Fruit fly (Drosophila melanogaster): ENCODE data around the gene CG7031.
A peak's percentile ranks its signal among the peaks of the same experiment; 100 is the strongest.

Gene CG7031

DNA sequence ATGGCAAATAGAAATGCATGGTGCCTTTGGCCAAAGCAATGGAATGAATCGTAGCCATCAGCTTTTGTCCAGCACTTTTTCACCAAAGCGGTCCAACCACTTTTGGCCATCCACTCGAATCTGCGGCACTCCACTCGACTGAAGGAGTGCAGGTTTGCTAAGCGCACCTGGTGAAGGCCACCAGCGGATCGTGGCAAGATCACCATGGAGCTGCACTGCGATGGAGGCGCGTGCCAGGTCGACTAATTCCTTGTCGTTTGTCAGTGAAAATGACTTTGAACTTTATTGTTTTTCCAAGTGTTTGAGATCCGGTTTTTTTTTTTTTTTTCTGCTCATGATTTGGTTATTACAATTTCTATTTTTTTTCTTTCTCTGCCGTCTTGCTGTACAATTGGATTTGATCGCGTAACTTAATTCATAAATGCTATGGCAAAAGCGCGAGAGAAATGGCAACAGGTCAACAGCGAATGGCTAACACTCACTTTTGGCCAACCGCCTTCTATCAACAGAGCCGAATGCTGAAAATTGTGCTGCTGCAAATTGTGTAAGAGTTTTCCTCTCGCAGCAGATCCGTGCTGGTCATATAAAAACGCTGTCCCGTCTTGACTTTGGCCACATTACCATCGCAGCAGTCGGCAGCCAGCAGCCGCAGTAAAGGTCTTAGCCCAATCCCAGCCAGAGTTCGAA, at the start of gene CG7031:
Gene CG7031 (plus strand): TSS at position 637 of the 687 bp plus-strand sequence.
- TF ChIP-seq MTF-1 (GFP tag; optimal IDR thresholded peaks at IDR 0.05; ENCODE audit: borderline replicate concordance) (no peak), CG18011 (GFP tag; optimal IDR thresholded peaks at IDR 0.05) (peak; percentile 85)

DNA sequence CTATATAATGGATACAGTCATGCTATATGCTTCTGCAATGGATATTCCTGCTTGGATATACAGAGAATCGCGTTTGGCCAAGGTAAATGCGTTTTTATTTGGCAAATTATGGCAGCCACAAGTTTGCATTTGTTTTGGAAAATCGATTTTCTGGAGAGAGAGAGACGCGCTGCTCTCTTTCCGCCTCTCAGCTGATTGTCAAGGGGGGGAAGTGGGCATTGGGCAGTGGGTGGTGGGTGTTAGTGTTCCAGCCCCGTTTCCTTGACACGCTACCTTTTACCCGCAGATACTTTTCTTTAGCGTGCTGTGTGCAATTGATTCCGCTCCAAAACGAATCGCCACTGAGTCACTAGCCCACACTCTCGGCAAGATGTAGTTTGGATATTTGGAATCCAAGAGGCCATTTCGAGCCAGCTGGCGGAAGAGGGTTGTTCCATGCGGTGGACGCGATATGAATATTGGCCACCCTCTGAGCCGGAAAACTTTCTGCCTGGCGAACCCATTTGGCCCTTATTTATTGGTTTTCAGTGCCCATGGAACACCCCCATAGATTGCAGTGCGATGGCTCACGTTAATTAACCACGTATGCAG, 48.8 kb upstream of the CG7031 start:
- TF ChIP-seq Dbx (GFP tag; IDR thresholded peaks at IDR 0.05) (no peak), CG2199 (GFP tag; IDR thresholded peaks at IDR 0.05) (0 out of 3 replicates have a peak, but pooled peaks have one; percentile 55), sob (GFP tag; IDR thresholded peaks at IDR 0.05) (0 out of 2 replicates have a peak, but pooled peaks have one; percentile 25), z (GFP tag; IDR thresholded peaks at IDR 0.05) (peak; percentile 23; the same call in 1 of the 3 replicates), D19A (tag; optimal IDR thresholded peaks at IDR 0.05) (no peak), crol (GFP tag; IDR thresholded peaks at IDR 0.05) (peak; percentile 89), sr (GFP tag; IDR thresholded peaks at IDR 0.05) (peak; percentile 46; the same call in 1 of the 3 replicates), Nf-YA (GFP tag; IDR thresholded peaks at IDR 0.05) (no peak), CG32767 (GFP tag; IDR thresholded peaks at IDR 0.05) (0 out of 2 replicates have a peak, but pooled peaks have one; percentile 17), MTF-1 (GFP tag; optimal IDR thresholded peaks at IDR 0.05; ENCODE audit: borderline replicate concordance) (peak; percentile 58), CG30403 (GFP tag; optimal IDR thresholded peaks at IDR 0.05) (no peak), CG1529 (GFP tag; optimal IDR thresholded peaks at IDR 0.05) (no peak), Atf6 (GFP tag; IDR thresholded peaks at IDR 0.05) (0 out of 2 replicates have a peak, but pooled peaks have one; percentile 30), Med (GFP tag) (peak; percentile 68), Abd-B (GFP tag; optimal IDR thresholded peaks at IDR 0.05) (no peak), CG18599 (GFP tag; optimal IDR thresholded peaks at IDR 0.05) (no peak), Trl (optimal IDR thresholded peaks at IDR 0.05) (peak; percentile 60 to 67), Trl (GFP tag; optimal IDR thresholded peaks at IDR 0.05) (no peak), CG4360 (GFP tag; IDR thresholded peaks at IDR 0.05) (no peak), onecut (GFP tag; IDR thresholded peaks at IDR 0.05) (peak; percentile 99), Drgx (GFP tag; IDR thresholded peaks at IDR 0.05) (0 out of 2 replicates have a peak, but pooled peaks have one; percentile 8), ttk (GFP tag; IDR thresholded peaks at IDR 0.05) (peak; percentile 33; the same call in 1 of the 2 replicates), pros (GFP tag; optimal IDR thresholded peaks at IDR 0.05) (peak; percentile 78), CG2889 (GFP tag; IDR thresholded peaks at IDR 0.05) (no peak), nau (GFP tag; optimal IDR thresholded peaks at IDR 0.05) (no peak), nerfin-2 (GFP tag; IDR thresholded peaks at IDR 0.05; ENCODE audit: partially characterized antibody) (0 out of 2 replicates have a peak, but pooled peaks have one; percentile 10), Opbp (GFP tag; IDR thresholded peaks at IDR 0.05; ENCODE audit: partially characterized antibody) (no peak), slbo (GFP tag; IDR thresholded peaks at IDR 0.05) (0 out of 2 replicates have a peak, but pooled peaks have one; percentile 4), CG3995 (GFP tag; optimal IDR thresholded peaks at IDR 0.05) (no peak), crp (GFP tag; optimal IDR thresholded peaks at IDR 0.05) (peak in 1 of 2 experiments; percentile 15), sug (tag; optimal IDR thresholded peaks at IDR 0.05) (no peak), row (GFP tag; IDR thresholded peaks at IDR 0.05) (0 out of 3 replicates have a peak, but pooled peaks have one; percentile 12)

DNA sequence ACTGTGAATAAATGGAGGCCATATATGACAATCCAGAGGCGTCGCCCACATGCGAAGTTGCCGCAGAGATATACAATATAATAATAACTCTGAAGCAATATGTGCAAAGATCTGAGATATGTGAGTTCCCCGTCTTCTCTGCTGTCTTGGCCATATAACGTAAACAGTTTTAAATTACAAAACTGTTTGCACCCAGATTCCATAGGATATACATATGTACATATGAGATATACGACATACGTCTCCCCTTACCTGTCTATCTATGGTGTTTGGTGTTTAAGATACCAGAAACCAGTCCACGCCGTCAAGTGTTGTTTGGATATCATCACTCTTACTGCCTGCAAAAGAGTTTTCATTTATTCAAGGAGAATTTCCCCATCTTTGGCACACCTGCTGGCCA, 47.8 kb upstream of the CG7031 start:
- TF ChIP-seq chinmo (GFP tag; IDR thresholded peaks at IDR 0.05; ENCODE audit: partially characterized antibody), result 0 out of 4 replicates have a peak, but pooled peaks have one; percentile 49
- TF ChIP-seq Gsc (GFP tag; IDR thresholded peaks at IDR 0.05), result no peak
- TF ChIP-seq da (GFP tag; optimal IDR thresholded peaks at IDR 0.05), result no peak
- no peak for TF ChIP-seq Optix (GFP tag; IDR thresholded peaks at IDR 0.05)
- no peak for TF ChIP-seq zen (tag; optimal IDR thresholded peaks at IDR 0.05)
- TF ChIP-seq onecut (GFP tag; IDR thresholded peaks at IDR 0.05), result peak; percentile 5; the same call in 1 of the 2 replicates
- TF ChIP-seq CG17385 (GFP tag; optimal IDR thresholded peaks at IDR 0.05), result no peak
- TF ChIP-seq CG3838 (GFP tag; optimal IDR thresholded peaks at IDR 0.05), result no peak
- no peak for TF ChIP-seq al (GFP tag; IDR thresholded peaks at IDR 0.05)
- TF ChIP-seq CG12236 (GFP tag; optimal IDR thresholded peaks at IDR 0.05), result no peak
- TF ChIP-seq hth (optimal IDR thresholded peaks at IDR 0.05), result no peak
- TF ChIP-seq Asciz (GFP tag; optimal IDR thresholded peaks at IDR 0.05), result peak; percentile 22
- peak; percentile 25 for TF ChIP-seq CG13296 (GFP tag; optimal IDR thresholded peaks at IDR 0.05)
- peak; percentile 63; the same call in 1 of the 3 replicates for TF ChIP-seq so (GFP tag; IDR thresholded peaks at IDR 0.05)
- TF ChIP-seq CG13775 (GFP tag; optimal IDR thresholded peaks at IDR 0.05), result no peak
